Fruit fly (Drosophila melanogaster) whole organism, wandering third instar larva: ENCODE measurements around the gene hdm.

Experiments
- CG9705 ChIP-seq: fragments of 200-800 bp; sonication (Bioruptor generic); optimal IDR thresholded peaks from 2 replicates; lab custom pipeline; 2018; ENCODE audit warnings: missing biosample characterization, mild to moderate bottlenecking, missing genetic modification characterization
- Myc ChIP-seq: fragments of >200 bp; optimal IDR thresholded peaks from 2 replicates; lab custom pipeline; 2017
- Sp1 ChIP-seq: fragments of 200-800 bp; sonication (Bioruptor generic); optimal IDR thresholded peaks from 3 replicates; lab custom pipeline; 2019; ENCODE audit warnings: missing biosample characterization, mild to moderate bottlenecking, missing genetic modification characterization, moderate library complexity
- brk ChIP-seq: fragments of 200-800 bp; sonication (Bioruptor generic); optimal IDR thresholded peaks from 2 replicates; lab custom pipeline; 2016; ENCODE audit warnings: missing biosample characterization, mild to moderate bottlenecking, missing genetic modification characterization
- dl ChIP-seq, 2 experiments: fragments of 175-275, 200-275 bp in 1 of 2; fragments of 200-275 bp in 1 of 2; sonication (Bioruptor generic); optimal IDR thresholded peaks; lab custom pipeline; 2018; ENCODE audit warnings: mild to moderate bottlenecking in 2 of 2, missing biosample characterization in 2 of 2, missing genetic modification characterization in 2 of 2, moderate library complexity in 2 of 2; ENCODE audit not compliant: partially characterized antibody in 2 of 2, insufficient read depth in 1 of 2
- psq ChIP-seq: fragments of 200-800 bp; sonication (Bioruptor generic); optimal IDR thresholded peaks from 3 replicates; lab custom pipeline; 2017; ENCODE audit warnings: missing biosample characterization, mild to moderate bottlenecking, missing genetic modification characterization, moderate library complexity
- usp ChIP-seq: fragments of >200 bp; optimal IDR thresholded peaks from 2 replicates; lab custom pipeline; 2017; ENCODE audit warnings: missing biosample characterization, missing genetic modification characterization

- no peak for TF ChIP-seq psq (GFP tag; lab: Kevin White, UChicago)
- TF ChIP-seq dl (GFP tag; optimal IDR thresholded peaks at IDR 0.05; lab: Kevin White, UChicago; ENCODE audit: insufficient read depth in 1 of 2, partially characterized antibody in 2 of 2) = no peak
- TF ChIP-seq Myc (lab: Kevin White, UChicago) = no peak
- TF ChIP-seq brk (GFP tag; lab: Kevin White, UChicago) = no peak
- TF ChIP-seq CG9705 (GFP tag; lab: Kevin White, UChicago) = no peak
- TF ChIP-seq usp (GFP tag; lab: Kevin White, UChicago) = no peak
- no peak for TF ChIP-seq Sp1
These were observed 41.2 kb downstream of the hdm start, which contains the start of gene Ir7d for dm6 chrX:7878736-7879135.
